Worm (Caenorhabditis elegans): ENCODE results near the gene cest-34.

- no peak for TF ChIP-seq ama-1 (optimal IDR thresholded peaks at IDR 0.05)
- TF ChIP-seq ets-4 (tag; optimal IDR thresholded peaks at IDR 0.05): no peak
These were observed 23.2 kb downstream of the cest-34 start for ce11 chrV:6699833-6700232.

All from whole organism, late embryonic.